Worm (Caenorhabditis elegans): ENCODE measurements around the gene C35B1.3.

The C35B1.3 gene

DNA sequence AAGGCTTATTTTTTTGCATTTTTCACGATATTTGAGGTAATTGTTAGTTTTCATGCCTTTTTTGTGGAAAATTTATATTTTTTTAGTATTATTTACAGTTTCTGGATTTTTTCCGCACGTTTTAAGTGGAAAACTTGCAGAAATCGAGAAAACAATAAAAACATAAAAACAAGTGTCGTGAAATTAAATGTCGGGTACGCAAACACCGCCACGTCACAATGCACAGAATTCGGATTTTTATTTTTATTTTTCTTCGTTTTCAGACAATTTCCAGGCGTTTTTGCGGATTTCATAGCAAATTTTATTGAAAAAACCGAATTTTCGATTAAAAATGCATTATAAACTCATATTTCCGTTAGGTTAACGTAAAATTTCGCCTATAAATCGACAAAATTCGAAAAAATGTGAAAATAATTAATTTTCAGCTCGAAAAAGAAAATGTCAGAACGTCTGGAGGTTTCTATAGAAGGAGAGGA is 4.9 kb downstream of the C35B1.3 start, which contains the start of gene C35B1.2:
Gene C35B1.2, plus strand, starts transcription at position 426 of the 476 bp plus-strand sequence.
- TF ChIP-seq sptf-1 (tag; optimal IDR thresholded peaks at IDR 0.05), result no peak
- no peak for TF ChIP-seq zip-8 (tag; optimal IDR thresholded peaks at IDR 0.05)
- TF ChIP-seq lsy-2 (tag; optimal IDR thresholded peaks at IDR 0.05), result peak; percentile 9
- peak; percentile 13 for TF ChIP-seq ces-1 (GFP tag; optimal IDR thresholded peaks at IDR 0.05)
- no peak for TF ChIP-seq hlh-1 (tag; optimal IDR thresholded peaks at IDR 0.05)

DNA sequence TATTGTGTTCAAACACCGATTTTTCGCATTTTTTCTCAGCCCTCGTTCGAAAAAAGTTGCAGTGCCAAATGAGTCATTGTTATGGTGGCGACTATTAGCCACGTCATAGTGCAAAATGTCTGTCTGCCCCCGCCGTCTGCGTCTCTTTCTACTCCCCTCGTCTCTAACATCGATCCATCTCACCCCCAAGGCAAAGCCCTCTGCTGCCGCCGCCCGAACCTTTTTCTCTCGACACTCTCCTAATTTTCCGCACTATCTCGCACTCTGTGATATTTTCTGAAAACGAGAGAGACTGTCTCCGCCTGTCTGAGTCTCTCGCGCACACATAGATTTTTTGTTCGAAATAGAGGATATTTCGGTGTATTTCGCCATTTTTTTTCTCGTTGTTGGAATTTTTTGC is 12.1 kb downstream of the C35B1.3 start:
- TF ChIP-seq unc-62 (GFP tag; optimal IDR thresholded peaks at IDR 0.05) (peak; percentile 19), ztf-11 (tag; optimal IDR thresholded peaks at IDR 0.05) (no peak), ces-1 (GFP tag; optimal IDR thresholded peaks at IDR 0.05) (peak; percentile 56), unc-120 (tag; optimal IDR thresholded peaks at IDR 0.05; ENCODE audit: poor library complexity, severe bottlenecking) (peak; percentile 36), ham-2 (GFP tag; optimal IDR thresholded peaks at IDR 0.05) (peak; percentile 17), cnd-1 (tag; optimal IDR thresholded peaks at IDR 0.05) (no peak), unc-39 (tag; optimal IDR thresholded peaks at IDR 0.05) (no peak), nhr-237 (tag; optimal IDR thresholded peaks at IDR 0.05) (peak; percentile 17)

DNA sequence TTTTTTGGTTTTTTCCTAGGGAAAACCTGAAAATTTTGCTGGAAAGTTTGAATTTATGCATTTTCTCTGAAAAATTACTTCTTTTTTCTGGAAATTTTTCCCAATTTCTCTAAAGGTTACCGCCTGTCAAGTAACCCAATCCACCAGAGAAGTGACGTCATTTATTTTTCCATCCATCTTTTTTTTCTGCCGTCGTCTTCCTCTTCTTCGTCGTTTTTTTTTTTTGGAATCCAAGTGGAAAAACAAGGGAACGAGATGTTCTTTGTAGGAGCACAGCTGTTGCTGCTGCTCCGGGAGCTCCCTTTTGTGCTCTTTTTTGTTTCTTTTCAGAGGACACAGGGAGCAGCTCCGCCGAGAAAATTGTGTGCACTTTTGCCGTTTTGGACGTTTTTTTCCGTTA is 13.4 kb downstream of the C35B1.3 start:
- no peak for TF ChIP-seq nhr-12 (tag; optimal IDR thresholded peaks at IDR 0.05)
- TF ChIP-seq mab-5 (tag; optimal IDR thresholded peaks at IDR 0.05), result no peak
- no peak for TF ChIP-seq hlh-1 (tag; optimal IDR thresholded peaks at IDR 0.05)
- no peak for TF ChIP-seq mep-1 (tag; optimal IDR thresholded peaks at IDR 0.05)
- no peak for TF ChIP-seq nhr-237 (tag; optimal IDR thresholded peaks at IDR 0.05)
- no peak for TF ChIP-seq unc-62 (GFP tag; optimal IDR thresholded peaks at IDR 0.05)

DNA sequence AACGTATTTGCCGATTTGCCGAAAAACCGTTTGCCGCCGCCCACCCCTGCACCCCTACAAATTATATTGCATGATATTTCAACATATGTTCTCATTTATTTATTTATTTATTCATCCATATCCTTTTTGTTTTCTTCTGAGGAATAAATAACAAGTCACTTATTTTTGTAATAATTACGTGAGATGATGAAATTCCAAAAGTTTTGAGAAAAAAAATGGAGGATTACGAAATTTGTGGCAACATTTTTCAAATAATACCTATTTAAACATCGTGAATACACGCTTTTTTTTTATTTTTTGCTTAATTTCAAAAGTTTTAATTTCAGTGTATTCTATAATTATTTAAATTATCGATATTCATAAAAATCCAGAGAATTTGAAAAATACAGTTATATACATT is 16.0 kb downstream of the C35B1.3 start:
- TF ChIP-seq ceh-43 (GFP tag; optimal IDR thresholded peaks at IDR 0.05) (no peak), lin-13 (tag; optimal IDR thresholded peaks at IDR 0.05) (no peak), ceh-39 (tag; optimal IDR thresholded peaks at IDR 0.05) (no peak), unc-39 (tag; optimal IDR thresholded peaks at IDR 0.05) (no peak), mep-1 (tag; optimal IDR thresholded peaks at IDR 0.05) (no peak), tbx-8 (GFP tag; optimal IDR thresholded peaks at IDR 0.05) (no peak), nhr-76 (tag; optimal IDR thresholded peaks at IDR 0.05) (no peak), zip-8 (tag; optimal IDR thresholded peaks at IDR 0.05) (no peak), elt-3 (tag; optimal IDR thresholded peaks at IDR 0.05) (no peak), ztf-11 (tag; optimal IDR thresholded peaks at IDR 0.05) (no peak), M03D4.4 (tag; optimal IDR thresholded peaks at IDR 0.05) (no peak), cnd-1 (tag; optimal IDR thresholded peaks at IDR 0.05) (no peak), flh-1 (GFP tag; optimal IDR thresholded peaks at IDR 0.05) (no peak), ceh-83 (GFP tag; optimal IDR thresholded peaks at IDR 0.05) (no peak), ham-2 (GFP tag; optimal IDR thresholded peaks at IDR 0.05) (no peak), sem-2 (GFP tag; optimal IDR thresholded peaks at IDR 0.05) (no peak), blmp-1 (tag; optimal IDR thresholded peaks at IDR 0.05) (no peak), snpc-4 (tag; optimal IDR thresholded peaks at IDR 0.05) (no peak)

DNA sequence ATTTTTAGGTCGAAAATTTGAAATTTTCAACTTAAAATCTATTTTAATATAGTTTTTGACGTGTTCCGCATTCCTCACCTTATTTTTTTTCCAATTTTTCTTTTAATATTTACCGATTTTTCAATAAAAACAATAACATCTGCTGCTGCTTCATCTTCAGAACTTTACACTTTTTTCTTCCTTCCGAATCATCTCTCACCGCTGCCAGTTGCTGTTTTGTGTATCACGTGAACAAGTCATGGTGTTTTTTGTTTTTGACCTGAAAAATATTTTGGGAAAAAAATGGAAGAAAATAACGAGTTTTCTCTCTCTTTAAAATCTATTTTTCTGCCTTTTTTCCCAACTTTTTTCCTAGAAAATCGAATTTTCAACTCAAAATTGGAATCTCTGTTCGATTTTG is 18.8 kb downstream of the C35B1.3 start:
- no peak for TF ChIP-seq nhr-2 (tag; optimal IDR thresholded peaks at IDR 0.05)
- TF ChIP-seq nhr-12 (tag; optimal IDR thresholded peaks at IDR 0.05), result no peak
- TF ChIP-seq hlh-1 (tag; optimal IDR thresholded peaks at IDR 0.05), result peak; percentile 13
- TF ChIP-seq lin-32 (GFP tag; optimal IDR thresholded peaks at IDR 0.05), result no peak
- no peak for TF ChIP-seq ztf-11 (tag; optimal IDR thresholded peaks at IDR 0.05)
- TF ChIP-seq sptf-1 (tag; optimal IDR thresholded peaks at IDR 0.05), result no peak

DNA sequence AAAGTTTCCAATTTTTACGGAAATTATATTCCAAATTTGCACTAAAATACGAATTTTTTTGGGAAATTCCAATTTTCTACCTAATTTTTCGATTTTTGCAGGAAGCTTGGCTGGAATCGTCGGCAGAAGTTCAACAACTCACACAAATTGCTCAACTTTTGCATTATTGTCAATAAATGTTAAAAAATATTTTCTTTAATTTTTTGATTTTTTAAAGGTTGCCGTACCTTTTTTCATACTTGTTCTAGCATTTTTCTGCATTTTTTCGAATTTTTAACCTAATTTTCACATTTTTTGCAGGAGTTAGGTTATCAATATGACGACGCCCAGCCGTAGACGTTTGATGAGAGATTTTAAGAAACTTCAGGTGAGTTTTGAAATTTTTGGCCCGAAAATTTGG is 21.8 kb downstream of the C35B1.3 start, which contains the start of gene ubc-1:
Gene ubc-1, plus strand, starts transcription at position 301 of the 400 bp plus-strand sequence.
- no peak for TF ChIP-seq unc-62 (GFP tag; optimal IDR thresholded peaks at IDR 0.05)
- TF ChIP-seq ceh-39 (tag; optimal IDR thresholded peaks at IDR 0.05), result no peak
- no peak for TF ChIP-seq ceh-83 (GFP tag; optimal IDR thresholded peaks at IDR 0.05)
- TF ChIP-seq sptf-1 (tag; optimal IDR thresholded peaks at IDR 0.05), result no peak
- TF ChIP-seq snpc-4 (tag; optimal IDR thresholded peaks at IDR 0.05), result no peak
- no peak for TF ChIP-seq flh-1 (GFP tag; optimal IDR thresholded peaks at IDR 0.05)
- no peak for TF ChIP-seq mep-1 (tag; optimal IDR thresholded peaks at IDR 0.05)
- TF ChIP-seq unc-120 (tag; optimal IDR thresholded peaks at IDR 0.05; ENCODE audit: poor library complexity, severe bottlenecking), result no peak
- no peak for TF ChIP-seq ham-2 (GFP tag; optimal IDR thresholded peaks at IDR 0.05)
- no peak for TF ChIP-seq blmp-1 (tag; optimal IDR thresholded peaks at IDR 0.05)
- no peak for TF ChIP-seq elt-1 (tag; optimal IDR thresholded peaks at IDR 0.05; ENCODE audit: borderline replicate concordance, insufficient read depth)
- TF ChIP-seq cnd-1 (tag; optimal IDR thresholded peaks at IDR 0.05), result no peak
- no peak for TF ChIP-seq hlh-1 (tag; optimal IDR thresholded peaks at IDR 0.05)
- TF ChIP-seq lsy-2 (tag; optimal IDR thresholded peaks at IDR 0.05), result no peak
- TF ChIP-seq nhr-28 (tag; optimal IDR thresholded peaks at IDR 0.05), result no peak
- TF ChIP-seq nhr-12 (tag; optimal IDR thresholded peaks at IDR 0.05), result no peak

Measured in whole organism, mixed stage, embryonic.